Worm (Caenorhabditis elegans) whole organism, young adult: ENCODE data around the gene sru-23.

Experiments
- B0019.2 ChIP-seq: fragments of 200-800 bp; sonication (Bioruptor generic); conservative IDR thresholded peaks from 2 replicates; pipeline ENCODE4 v1.3.6; 2022; ENCODE audit warnings: missing genetic modification reagents, missing genetic modification characterization, missing compliant biosample characterization
- B0035.1 ChIP-seq: sonication (generic microtip); optimal IDR thresholded peaks from 2 replicates; lab custom pipeline; 2016; ENCODE audit warnings: missing genetic modification characterization, mild to moderate bottlenecking, missing compliant biosample characterization, missing genotype, missing genetic modification reagents
- B0261.1 ChIP-seq: sonication (generic microtip); optimal IDR thresholded peaks from 2 replicates; lab custom pipeline; 2016; ENCODE audit warnings: mild to moderate bottlenecking, missing genetic modification characterization, moderate library complexity, missing compliant biosample characterization
- C06A6.2 ChIP-seq: fragments of 200-800 bp; sonication (Bioruptor generic); conservative IDR thresholded peaks from 2 replicates; pipeline ENCODE4 v1.3.6; 2022; ENCODE audit warnings: missing genetic modification characterization, missing compliant biosample characterization
- F22D6.2 ChIP-seq: sonication (generic microtip); optimal IDR thresholded peaks from 2 replicates; lab custom pipeline; 2016; ENCODE audit warnings: mild to moderate bottlenecking, missing genetic modification characterization, missing compliant biosample characterization
- F33H1.4 ChIP-seq: fragments of 200-800 bp; sonication (Bioruptor generic); IDR thresholded peaks from 2 replicates; pipeline ENCODE4 v1.3.6; 2022; ENCODE audit warnings: missing genetic modification reagents, missing genetic modification characterization, missing compliant biosample characterization
- F57A8.1 ChIP-seq: fragments of 200-800 bp; sonication (Bioruptor generic); optimal IDR thresholded peaks from 2 replicates; lab custom pipeline; 2018; ENCODE audit warnings: mild to moderate bottlenecking, missing genetic modification characterization, moderate library complexity, missing compliant biosample characterization
- T07F8.4 ChIP-seq: sonication (generic microtip); optimal IDR thresholded peaks from 2 replicates; lab custom pipeline; 2016; ENCODE audit warnings: mild to moderate bottlenecking, missing genetic modification characterization, moderate library complexity, missing compliant biosample characterization
- Y53F4B.3 ChIP-seq: fragments of 200-800 bp; sonication (Bioruptor generic); IDR thresholded peaks from 2 replicates; pipeline ENCODE4 v1.3.6; 2022; ENCODE audit warnings: missing genetic modification reagents, missing genetic modification characterization, missing compliant biosample characterization
- Y56A3A.18 ChIP-seq: fragments of 200-800 bp; sonication (Bioruptor generic); IDR thresholded peaks from 2 replicates; pipeline ENCODE4 v1.3.6; 2022; ENCODE audit warnings: missing genetic modification reagents, missing genetic modification characterization, missing compliant biosample characterization
- aptf-2 ChIP-seq: fragments of 200-800 bp; sonication (Bioruptor generic); conservative IDR thresholded peaks from 2 replicates; pipeline ENCODE4 v1.3.6; 2022; ENCODE audit warnings: missing genetic modification reagents, missing genetic modification characterization, missing compliant biosample characterization
- aptf-3 ChIP-seq: fragments of 200-800 bp; sonication (Bioruptor generic); IDR thresholded peaks from 2 replicates; pipeline ENCODE4 v1.3.6; 2022; ENCODE audit warnings: missing genetic modification characterization, missing compliant biosample characterization
- atf-7 ChIP-seq: sonication (generic microtip); optimal IDR thresholded peaks from 2 replicates; lab custom pipeline; 2017; ENCODE audit warnings: mild to moderate bottlenecking, missing genetic modification characterization, missing compliant biosample characterization
- athp-1 ChIP-seq: sonication (generic microtip); optimal IDR thresholded peaks from 2 replicates; lab custom pipeline; 2017; ENCODE audit warnings: mild to moderate bottlenecking, missing genetic modification characterization, missing compliant biosample characterization
- attf-5 ChIP-seq: fragments of 200-800 bp; sonication (Bioruptor generic); optimal IDR thresholded peaks from 2 replicates; lab custom pipeline; 2018; ENCODE audit warnings: mild to moderate bottlenecking, missing genetic modification characterization, missing compliant biosample characterization
- ccch-3 ChIP-seq: fragments of 200-800 bp; sonication (Bioruptor generic); optimal IDR thresholded peaks from 2 replicates; lab custom pipeline; 2018; ENCODE audit warnings: mild to moderate bottlenecking, missing genetic modification characterization, missing compliant biosample characterization
- ceh-79 ChIP-seq: sonication (generic microtip); optimal IDR thresholded peaks from 2 replicates; lab custom pipeline; 2017; ENCODE audit warnings: mild to moderate bottlenecking, missing genetic modification characterization, missing compliant biosample characterization
- ceh-91 ChIP-seq: fragments of 200-800 bp; sonication (Bioruptor generic); IDR thresholded peaks from 2 replicates; pipeline ENCODE4 v1.3.6; 2022; ENCODE audit warnings: missing genetic modification reagents, missing genetic modification characterization, missing compliant biosample characterization
- dox-1 ChIP-seq: fragments of 200-800 bp; sonication (Bioruptor generic); IDR thresholded peaks from 2 replicates; pipeline ENCODE4 v1.3.6; 2022; ENCODE audit warnings: missing genetic modification reagents, missing genetic modification characterization, missing compliant biosample characterization
- egrh-3 ChIP-seq: fragments of 200-800 bp; sonication (Bioruptor generic); IDR thresholded peaks from 2 replicates; pipeline ENCODE4 v1.3.6; 2022; ENCODE audit warnings: missing genetic modification reagents, missing genetic modification characterization, missing compliant biosample characterization
- fkh-3 ChIP-seq: sonication (generic microtip); optimal IDR thresholded peaks from 2 replicates; lab custom pipeline; 2016; ENCODE audit warnings: mild to moderate bottlenecking, missing genetic modification characterization, missing compliant biosample characterization
- gei-17 ChIP-seq: fragments of 200-800 bp; sonication (Bioruptor generic); optimal IDR thresholded peaks from 2 replicates; lab custom pipeline; 2018; ENCODE audit warnings: mild to moderate bottlenecking, missing genetic modification characterization, missing compliant biosample characterization
- hlh-12 ChIP-seq: sonication (generic microtip); optimal IDR thresholded peaks from 2 replicates; lab custom pipeline; 2016; ENCODE audit warnings: missing genetic modification characterization, missing compliant biosample characterization
- hmg-1.2 ChIP-seq: fragments of 200-800 bp; sonication (Bioruptor generic); IDR thresholded peaks from 2 replicates; pipeline ENCODE4 v1.3.6; 2022; ENCODE audit warnings: missing genetic modification reagents, missing genetic modification characterization, missing compliant biosample characterization
- hmg-20 ChIP-seq: fragments of 200-800 bp; sonication (Bioruptor generic); IDR thresholded peaks from 2 replicates; pipeline ENCODE4 v1.3.6; 2022; ENCODE audit warnings: missing genetic modification reagents, missing genetic modification characterization, missing compliant biosample characterization
- let-607 ChIP-seq, 2 experiments: fragments of 200-800 bp in 1 of 2; sonication (Bioruptor generic) in 1 of 2; sonication (generic microtip) in 1 of 2; optimal IDR thresholded peaks; 2 replicates each; lab custom pipeline; 2016 to 2018; ENCODE audit warnings: mild to moderate bottlenecking in 2 of 2, missing compliant biosample characterization in 2 of 2, missing genetic modification characterization in 2 of 2, moderate library complexity in 2 of 2, missing genotype in 1 of 2
- lir-1 ChIP-seq: fragments of 200-800 bp; sonication (Bioruptor generic); conservative IDR thresholded peaks from 2 replicates; pipeline ENCODE4 v1.3.6; 2022; ENCODE audit warnings: missing genetic modification reagents, missing genetic modification characterization, missing compliant biosample characterization
- madf-10 ChIP-seq: sonication (generic microtip); optimal IDR thresholded peaks from 2 replicates; lab custom pipeline; 2016; ENCODE audit warnings: mild to moderate bottlenecking, missing genetic modification characterization, missing compliant biosample characterization
- madf-6 ChIP-seq: fragments of 200-800 bp; sonication (Bioruptor generic); IDR thresholded peaks from 2 replicates; pipeline ENCODE4 v1.3.6; 2022; ENCODE audit warnings: missing genetic modification reagents, missing genetic modification characterization, missing compliant biosample characterization
- mes-4 ChIP-seq: sonication (generic microtip); optimal IDR thresholded peaks from 2 replicates; lab custom pipeline; 2016; ENCODE audit warnings: missing genotype, missing genetic modification characterization, missing compliant biosample characterization
- mxl-1 ChIP-seq: sonication (generic microtip); optimal IDR thresholded peaks from 2 replicates; lab custom pipeline; 2016; ENCODE audit warnings: missing genetic modification characterization, missing compliant biosample characterization
- nfya-1 ChIP-seq: sonication (generic microtip); optimal IDR thresholded peaks from 2 replicates; lab custom pipeline; 2017; ENCODE audit warnings: antibody characterized with exemption, missing compliant biosample characterization, missing genetic modification characterization, borderline replicate concordance; ENCODE audit not compliant: insufficient read depth
- nfyb-1 ChIP-seq: fragments of 200-800 bp; sonication (Bioruptor generic); IDR thresholded peaks from 2 replicates; pipeline ENCODE4 v1.3.6; 2022; ENCODE audit warnings: missing genetic modification reagents, missing genetic modification characterization, missing compliant biosample characterization
- nhr-27 ChIP-seq: fragments of 200-800 bp; sonication (Bioruptor generic); optimal IDR thresholded peaks from 2 replicates; lab custom pipeline; 2018; ENCODE audit warnings: mild to moderate bottlenecking, missing genetic modification characterization, moderate library complexity, missing compliant biosample characterization
- nhr-80 ChIP-seq: sonication (generic microtip); optimal IDR thresholded peaks from 2 replicates; lab custom pipeline; 2016; ENCODE audit warnings: missing genetic modification characterization, missing compliant biosample characterization
- nhr-90 ChIP-seq: sonication (generic microtip); optimal IDR thresholded peaks from 2 replicates; lab custom pipeline; 2016; ENCODE audit warnings: missing genotype, mild to moderate bottlenecking, missing genetic modification characterization, missing compliant biosample characterization
- rcor-1 ChIP-seq: fragments of 200-800 bp; sonication (Bioruptor generic); IDR thresholded peaks from 2 replicates; pipeline ENCODE4 v1.3.6; 2022; ENCODE audit warnings: missing genetic modification reagents, missing genetic modification characterization, missing compliant biosample characterization
- sdz-38 ChIP-seq: sonication (generic microtip); optimal IDR thresholded peaks from 2 replicates; lab custom pipeline; 2016; ENCODE audit warnings: missing genotype, missing genetic modification characterization, missing compliant biosample characterization
- sea-2 ChIP-seq: fragments of 200-800 bp; sonication (Bioruptor generic); IDR thresholded peaks from 2 replicates; pipeline ENCODE4 v1.3.6; 2022; ENCODE audit warnings: missing genetic modification characterization, missing compliant biosample characterization
- snpc-1.1 ChIP-seq: sonication (generic microtip); optimal IDR thresholded peaks from 2 replicates; lab custom pipeline; 2017; ENCODE audit warnings: missing genetic modification characterization, mild to moderate bottlenecking, missing compliant biosample characterization, antibody characterized with exemption, moderate library complexity, missing genotype, missing genetic modification reagents; ENCODE audit not compliant: insufficient read depth
- snpc-1.3 ChIP-seq: sonication (generic microtip); optimal IDR thresholded peaks from 2 replicates; lab custom pipeline; 2017; ENCODE audit warnings: missing genetic modification characterization, mild to moderate bottlenecking, missing compliant biosample characterization, antibody characterized with exemption, moderate library complexity, missing genotype, missing genetic modification reagents; ENCODE audit not compliant: insufficient read depth
- unc-62 ChIP-seq: fragments of 150-350 bp; optimal IDR thresholded peaks from 2 replicates; lab custom pipeline; 2014; ENCODE audit warnings: missing biosample characterization, missing genetic modification reagents, missing genetic modification characterization
- xnd-1 ChIP-seq: sonication (generic microtip); optimal IDR thresholded peaks from 2 replicates; lab custom pipeline; 2016; ENCODE audit warnings: missing genotype, missing genetic modification reagents, missing genetic modification characterization, missing compliant biosample characterization
- ztf-25 ChIP-seq: fragments of 200-800 bp; sonication (Bioruptor generic); IDR thresholded peaks from 2 replicates; pipeline ENCODE4 v1.3.6; 2022; ENCODE audit warnings: missing genetic modification reagents, missing genetic modification characterization, missing compliant biosample characterization
- ztf-28 ChIP-seq: fragments of 200-800 bp; sonication (Bioruptor generic); IDR thresholded peaks from 2 replicates; pipeline ENCODE4 v1.3.6; 2022; ENCODE audit warnings: missing genetic modification reagents, missing genetic modification characterization, missing compliant biosample characterization
- ztf-6 ChIP-seq: fragments of 200-800 bp; sonication (Bioruptor generic); IDR thresholded peaks from 2 replicates; pipeline ENCODE4 v1.3.6; 2022; ENCODE audit warnings: missing genetic modification reagents, missing genetic modification characterization, missing compliant biosample characterization

Gene sru-23

ce11 chrV:16000433-16000832, 28.0 kb upstream of the sru-23 start, which contains the start of gene nhr-50:
Gene nhr-50, minus strand, starts transcription at chrV:16000631.
- no peak for TF ChIP-seq snpc-1.3 (tag; lab: Kevin White, UChicago)
- no peak for TF ChIP-seq mes-4 (tag; lab: Kevin White, UChicago)
- TF ChIP-seq F33H1.4 (GFP tag; lab: Robert Waterston, UW): no peak
- TF ChIP-seq ceh-91 (GFP tag; lab: Robert Waterston, UW): no peak
- TF ChIP-seq ztf-25 (GFP tag; lab: Robert Waterston, UW): no peak
- TF ChIP-seq unc-62: no peak
- TF ChIP-seq attf-5 (GFP tag; lab: Kevin White, UChicago): peak; percentile 20
- TF ChIP-seq xnd-1 (tag; lab: Kevin White, UChicago): no peak
- no peak for TF ChIP-seq B0035.1
- TF ChIP-seq lir-1 (GFP tag; lab: Robert Waterston, UW): no peak
- TF ChIP-seq ceh-79 (tag; lab: Kevin White, UChicago): no peak
- TF ChIP-seq sea-2 (GFP tag; lab: Robert Waterston, UW): no peak
- TF ChIP-seq hlh-12 (tag; lab: Kevin White, UChicago): no peak
- TF ChIP-seq let-607 (tag; optimal IDR thresholded peaks at IDR 0.05; lab: Kevin White, UChicago): no peak
- TF ChIP-seq ztf-6: no peak
- peak; percentile 50; the same call in 1 of the 2 replicates for TF ChIP-seq dox-1
- no peak for TF ChIP-seq rcor-1 (GFP tag; lab: Robert Waterston, UW)
- no peak for TF ChIP-seq madf-6 (GFP tag; lab: Robert Waterston, UW)
- no peak for TF ChIP-seq athp-1
- TF ChIP-seq egrh-3 (GFP tag; lab: Robert Waterston, UW): no peak
- TF ChIP-seq F57A8.1 (GFP tag; lab: Kevin White, UChicago): no peak
- no peak for TF ChIP-seq Y56A3A.18
- TF ChIP-seq B0019.2 (GFP tag; lab: Robert Waterston, UW): no peak
- TF ChIP-seq mxl-1 (tag; lab: Kevin White, UChicago): no peak
- TF ChIP-seq C06A6.2 (GFP tag; lab: Robert Waterston, UW): no peak
- TF ChIP-seq nhr-80 (tag; lab: Kevin White, UChicago): peak; percentile 78
- TF ChIP-seq nfyb-1 (GFP tag; lab: Robert Waterston, UW): peak; percentile 34; the same call in 1 of the 2 replicates
- TF ChIP-seq nhr-27 (tag; lab: Kevin White, UChicago): no peak
- TF ChIP-seq aptf-3 (GFP tag; lab: Robert Waterston, UW): no peak
- no peak for TF ChIP-seq sdz-38
- no peak for TF ChIP-seq madf-10 (tag; lab: Kevin White, UChicago)
- no peak for TF ChIP-seq F22D6.2 (tag; lab: Kevin White, UChicago)
- peak; percentile 58; the same call in 1 of the 2 replicates for TF ChIP-seq hmg-1.2 (GFP tag; lab: Robert Waterston, UW)
- no peak for TF ChIP-seq ztf-28 (GFP tag; lab: Robert Waterston, UW)
- TF ChIP-seq hmg-20 (GFP tag; lab: Robert Waterston, UW): no peak
- no peak for TF ChIP-seq nfya-1 (tag; lab: Kevin White, UChicago)
- peak; percentile 77 for TF ChIP-seq atf-7 (tag; lab: Kevin White, UChicago)
- TF ChIP-seq ccch-3 (GFP tag; lab: Kevin White, UChicago): no peak
- TF ChIP-seq T07F8.4 (tag; lab: Kevin White, UChicago): no peak
- TF ChIP-seq nhr-90 (tag; lab: Kevin White, UChicago): no peak
- TF ChIP-seq aptf-2: no peak
- no peak for TF ChIP-seq gei-17 (GFP tag; lab: Kevin White, UChicago)
- no peak for TF ChIP-seq Y53F4B.3
- TF ChIP-seq B0261.1: no peak
- no peak for TF ChIP-seq fkh-3 (tag; lab: Kevin White, UChicago)
- no peak for TF ChIP-seq snpc-1.1 (tag; lab: Kevin White, UChicago)
